Fruit fly (Drosophila melanogaster) whole organism, embryonic: ENCODE results near the gene Ykt6.
A peak's percentile ranks its signal among the peaks of the same experiment; 100 is the strongest.

Source experiments
- Antp ChIP-seq: fragments of 200-800 bp; sonication (Bioruptor generic); optimal IDR thresholded peaks from 3 replicates; lab custom pipeline; 2016; ENCODE audit warnings: missing biosample characterization, missing genetic modification characterization
- Atf6 ChIP-seq: fragments of 200-800 bp; sonication (Bioruptor generic); IDR thresholded peaks from 2 replicates; pipeline ENCODE4 v1.3.6; 2022; ENCODE audit warnings: missing biosample characterization, missing genetic modification characterization
- Bgb ChIP-seq: fragments of 200-800 bp; sonication (Bioruptor generic); IDR thresholded peaks from 2 replicates; pipeline ENCODE4 v1.3.6; 2022; ENCODE audit warnings: missing biosample characterization, missing genetic modification characterization; ENCODE audit not compliant: partially characterized antibody
- CG13775 ChIP-seq: fragments of 200-800 bp; sonication (Bioruptor generic); optimal IDR thresholded peaks from 3 replicates; lab custom pipeline; 2017; ENCODE audit warnings: missing biosample characterization, mild to moderate bottlenecking, missing genetic modification characterization
- CG15011 ChIP-seq: fragments of 200-800 bp; sonication (Bioruptor generic); optimal IDR thresholded peaks from 3 replicates; lab custom pipeline; 2018; ENCODE audit warnings: missing biosample characterization, mild to moderate bottlenecking, missing genetic modification characterization
- CG15479 ChIP-seq: fragments of 200-800 bp; sonication (Bioruptor generic); optimal IDR thresholded peaks from 3 replicates; lab custom pipeline; 2019; ENCODE audit warnings: missing biosample characterization, mild to moderate bottlenecking, missing genetic modification characterization, moderate library complexity
- CG15514 ChIP-seq: fragments of 200-800 bp; sonication (Bioruptor generic); optimal IDR thresholded peaks from 3 replicates; lab custom pipeline; 2017; ENCODE audit warnings: missing biosample characterization, missing genetic modification characterization, mild to moderate bottlenecking, moderate library complexity, missing genetic modification reagents
- CG1792 ChIP-seq: fragments of 200-800 bp; sonication (Bioruptor generic); optimal IDR thresholded peaks from 2 replicates; lab custom pipeline; 2016; ENCODE audit warnings: missing biosample characterization, missing genetic modification characterization
- CG18262 ChIP-seq: fragments of 200-800 bp; optimal IDR thresholded peaks from 3 replicates; lab custom pipeline; 2019; ENCODE audit warnings: missing biosample characterization, mild to moderate bottlenecking, missing genetic modification characterization, moderate library complexity
- CG1832 ChIP-seq: fragments of 200-800 bp; sonication (Bioruptor generic); optimal IDR thresholded peaks from 2 replicates; lab custom pipeline; 2017; ENCODE audit warnings: missing biosample characterization, mild to moderate bottlenecking, missing genetic modification characterization, inconsistent platforms
- CG2202 ChIP-seq: fragments of 200-800 bp; sonication (Bioruptor generic); optimal IDR thresholded peaks from 2 replicates; lab custom pipeline; 2018; ENCODE audit warnings: missing biosample characterization, mild to moderate bottlenecking, missing genetic modification characterization
- CG30431 ChIP-seq: fragments of 200-800 bp; sonication (Bioruptor generic); optimal IDR thresholded peaks from 2 replicates; lab custom pipeline; 2017; ENCODE audit warnings: missing biosample characterization, missing genetic modification characterization
- CG31441 ChIP-seq: fragments of 200-800 bp; sonication (Bioruptor generic); IDR thresholded peaks from 2 replicates; pipeline ENCODE4 v1.3.6; 2022; ENCODE audit warnings: missing biosample characterization, missing genetic modification characterization
- CG32532 ChIP-seq: fragments of 200-800 bp; sonication (Bioruptor generic); IDR thresholded peaks from 2 replicates; pipeline ENCODE4 v1.3.6; 2022; ENCODE audit warnings: missing biosample characterization, missing genetic modification characterization
- CG34376 ChIP-seq: fragments of 200-800 bp; sonication (Bioruptor generic); optimal IDR thresholded peaks from 2 replicates; lab custom pipeline; 2018; ENCODE audit warnings: missing biosample characterization, mild to moderate bottlenecking, missing genetic modification characterization
- CG4328 ChIP-seq: fragments of 200-800 bp; sonication (Bioruptor generic); optimal IDR thresholded peaks from 3 replicates; lab custom pipeline; 2017; ENCODE audit warnings: missing biosample characterization, missing genetic modification reagents, missing genetic modification characterization
- CG6791 ChIP-seq: fragments of 200-800 bp; sonication (Bioruptor generic); IDR thresholded peaks from 3 replicates; pipeline ENCODE4 v1.3.6; 2022; ENCODE audit warnings: missing biosample characterization, missing genetic modification characterization; ENCODE audit not compliant: partially characterized antibody
- CG8290 ChIP-seq, 3 experiments: fragments of 200-800 bp; sonication (Bioruptor generic); optimal IDR thresholded peaks; 2 replicates each; lab custom pipeline; 2016 to 2019; ENCODE audit warnings: missing biosample characterization in 3 of 3, missing genetic modification characterization in 3 of 3, mild to moderate bottlenecking in 2 of 3, moderate library complexity in 1 of 3
- CG9437 ChIP-seq: fragments of 200-800 bp; sonication (Bioruptor generic); optimal IDR thresholded peaks from 2 replicates; lab custom pipeline; 2018; ENCODE audit warnings: missing biosample characterization, mild to moderate bottlenecking, missing genetic modification characterization
- CG9817 ChIP-seq: fragments of 200-800 bp; sonication (Bioruptor generic); optimal IDR thresholded peaks from 2 replicates; lab custom pipeline; 2018; ENCODE audit warnings: missing biosample characterization, mild to moderate bottlenecking, missing genetic modification characterization, moderate library complexity
- CG9932 ChIP-seq: fragments of 200-800 bp; sonication (Bioruptor generic); IDR thresholded peaks from 2 replicates; pipeline ENCODE4 v1.3.6; 2022; ENCODE audit warnings: missing biosample characterization, missing genetic modification characterization
- Dbx ChIP-seq: fragments of 200-800 bp; sonication (Bioruptor generic); IDR thresholded peaks from 3 replicates; pipeline ENCODE4 v1.3.6; 2022; ENCODE audit warnings: missing biosample characterization, missing genetic modification characterization
- Dip3 ChIP-seq: fragments of 200-800 bp; sonication (Bioruptor generic); optimal IDR thresholded peaks from 3 replicates; lab custom pipeline; 2016; ENCODE audit warnings: missing biosample characterization, missing genetic modification characterization
- Doc3 ChIP-seq: fragments of 200-800 bp; sonication (Bioruptor generic); IDR thresholded peaks from 3 replicates; pipeline ENCODE4 v1.3.6; 2022; ENCODE audit warnings: missing biosample characterization, missing genetic modification characterization; ENCODE audit not compliant: partially characterized antibody
- Ets65A ChIP-seq: fragments of 200-800 bp; sonication (Bioruptor generic); peaks from one replicate; lab custom pipeline; 2016; ENCODE audit warnings: missing biosample characterization, missing genetic modification characterization
- HHEX ChIP-seq: fragments of 200-800 bp; sonication (Bioruptor generic); optimal IDR thresholded peaks from 3 replicates; lab custom pipeline; 2017; ENCODE audit warnings: missing biosample characterization, mild to moderate bottlenecking, missing genetic modification characterization, missing genetic modification reagents
- Hand ChIP-seq: fragments of 200-800 bp; sonication (Bioruptor generic); optimal IDR thresholded peaks from 2 replicates; lab custom pipeline; 2017; ENCODE audit warnings: mild to moderate bottlenecking, missing biosample characterization, missing genetic modification reagents, missing genetic modification characterization
- MTF-1 ChIP-seq: fragments of 200-800 bp; sonication (Bioruptor generic); optimal IDR thresholded peaks from 2 replicates; lab custom pipeline; 2018; ENCODE audit warnings: missing biosample characterization, mild to moderate bottlenecking, missing genetic modification characterization, borderline replicate concordance
- Mad ChIP-seq: fragments of 200-800 bp; sonication (Bioruptor generic); optimal IDR thresholded peaks from 2 replicates; lab custom pipeline; 2016; ENCODE audit warnings: missing biosample characterization, missing genetic modification characterization
- Mrtf ChIP-seq: fragments of 200-800 bp; sonication (Bioruptor generic); IDR thresholded peaks from 3 replicates; pipeline ENCODE4 v1.3.6; 2022; ENCODE audit warnings: missing biosample characterization, missing genetic modification characterization
- NC2β ChIP-seq: fragments of 200-800 bp; sonication (Bioruptor generic); optimal IDR thresholded peaks from 2 replicates; lab custom pipeline; 2016; ENCODE audit warnings: missing biosample characterization, missing genetic modification characterization
- Nf-YB ChIP-seq: fragments of 200-800 bp; sonication (Bioruptor generic); optimal IDR thresholded peaks from 3 replicates; lab custom pipeline; 2019; ENCODE audit warnings: missing biosample characterization, mild to moderate bottlenecking, missing genetic modification characterization, moderate library complexity
- Oli ChIP-seq: fragments of 200-800 bp; sonication (Bioruptor generic); optimal IDR thresholded peaks from 2 replicates; lab custom pipeline; 2018; ENCODE audit warnings: missing biosample characterization, mild to moderate bottlenecking, missing genetic modification characterization, moderate library complexity
- Sin3A ChIP-seq: fragments of >200 bp; optimal IDR thresholded peaks from 2 replicates; lab custom pipeline; 2018
- ac ChIP-seq: fragments of 200-800 bp; sonication (Bioruptor generic); optimal IDR thresholded peaks from 3 replicates; lab custom pipeline; 2017; ENCODE audit warnings: missing biosample characterization, mild to moderate bottlenecking, missing genetic modification characterization
- ato ChIP-seq: fragments of 200-800 bp; sonication (Bioruptor generic); IDR thresholded peaks from 2 replicates; pipeline ENCODE4 v1.3.6; 2022; ENCODE audit warnings: missing biosample characterization, missing genetic modification characterization; ENCODE audit not compliant: partially characterized antibody
- bsh ChIP-seq, 2 experiments: fragments of 200-800 bp; sonication (Bioruptor generic); optimal IDR thresholded peaks; 2 replicates each; lab custom pipeline; 2017 to 2018; ENCODE audit warnings: mild to moderate bottlenecking in 2 of 2, missing biosample characterization in 2 of 2, missing genetic modification characterization in 2 of 2, moderate library complexity in 1 of 2
- emc ChIP-seq: fragments of 200-800 bp; sonication (Bioruptor generic); optimal IDR thresholded peaks from 2 replicates; lab custom pipeline; 2016; ENCODE audit warnings: missing biosample characterization, missing genetic modification characterization
- ewg ChIP-seq: fragments of 200-800 bp; sonication (Bioruptor generic); optimal IDR thresholded peaks from 3 replicates; lab custom pipeline; 2017; ENCODE audit warnings: mild to moderate bottlenecking, missing biosample characterization, missing genetic modification reagents, missing genetic modification characterization
- ftz-f1 ChIP-seq: fragments of 200-800 bp; sonication (Bioruptor generic); optimal IDR thresholded peaks from 2 replicates; lab custom pipeline; 2016; ENCODE audit warnings: missing biosample characterization, missing genetic modification characterization
- grn ChIP-seq: fragments of 200-800 bp; sonication (Bioruptor generic); optimal IDR thresholded peaks from 3 replicates; lab custom pipeline; 2017; ENCODE audit warnings: missing biosample characterization, missing genetic modification characterization
- ken ChIP-seq: fragments of 200-800 bp; sonication (Bioruptor generic); IDR thresholded peaks from 3 replicates; pipeline ENCODE4 v1.3.6; 2022; ENCODE audit warnings: missing biosample characterization, missing genetic modification characterization
- odd ChIP-seq: fragments of 200-800 bp; sonication (Bioruptor generic); optimal IDR thresholded peaks from 2 replicates; lab custom pipeline; 2017; ENCODE audit warnings: missing biosample characterization, mild to moderate bottlenecking, missing genetic modification characterization
- p53 ChIP-seq: fragments of 200-800 bp; sonication (Bioruptor generic); optimal IDR thresholded peaks from 2 replicates; lab custom pipeline; 2016; ENCODE audit warnings: missing biosample characterization, missing genetic modification characterization
- pfk ChIP-seq: fragments of 200-800 bp; sonication (Bioruptor generic); optimal IDR thresholded peaks from 2 replicates; lab custom pipeline; 2018; ENCODE audit warnings: missing biosample characterization, mild to moderate bottlenecking, missing genetic modification characterization, moderate library complexity
- pnt ChIP-seq: fragments of 200-800 bp; sonication (Bioruptor generic); optimal IDR thresholded peaks from 3 replicates; lab custom pipeline; 2016; ENCODE audit warnings: missing biosample characterization, missing genetic modification characterization
- seq ChIP-seq: fragments of 200-800 bp; sonication (Bioruptor generic); IDR thresholded peaks from 2 replicates; pipeline ENCODE4 v1.3.6; 2022; ENCODE audit warnings: missing biosample characterization, missing genetic modification characterization

Ykt6 gene

DNA sequence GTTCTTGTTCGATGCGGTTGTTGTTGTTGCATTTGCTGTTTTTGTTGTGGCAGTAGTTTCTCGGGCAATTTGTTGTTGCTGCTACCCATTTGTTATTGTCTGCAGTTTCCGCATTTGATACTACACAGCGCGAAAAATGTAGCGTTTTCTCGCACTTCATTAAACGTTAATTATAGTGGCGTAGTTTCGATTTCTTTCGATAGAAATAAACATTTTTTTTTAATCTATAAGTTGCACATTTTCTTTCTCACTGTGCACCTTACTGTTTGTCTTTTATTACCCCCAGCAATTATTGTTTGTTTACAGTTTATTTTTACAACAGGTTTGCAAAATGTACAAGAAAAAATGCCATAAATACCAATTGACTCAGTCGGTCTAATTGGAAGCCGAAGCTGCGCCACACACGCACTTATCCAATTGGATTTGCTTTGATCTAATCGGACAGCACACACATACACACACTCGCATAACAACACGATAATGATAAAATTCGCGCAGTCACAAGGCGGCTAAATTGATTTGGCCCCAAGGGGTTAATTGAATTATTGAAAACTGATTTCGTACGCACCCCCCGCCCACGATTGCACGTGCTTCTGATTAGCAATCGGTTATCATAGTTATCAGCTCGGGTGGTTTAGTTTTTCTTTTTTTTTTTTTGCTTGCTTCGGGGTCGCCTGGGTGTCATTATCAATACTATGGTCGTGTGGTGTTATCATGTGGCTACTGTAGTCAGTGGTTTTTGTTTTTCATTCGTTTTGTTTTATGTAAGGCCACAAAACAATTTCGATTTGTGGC is 45.7 kb downstream of the Ykt6 start (continued):
- TF ChIP-seq CG9932: no peak
- TF ChIP-seq CG4328: no peak
- TF ChIP-seq Mrtf (GFP tag; lab: Robert Waterston, UW): no peak
- TF ChIP-seq ac: no peak
- TF ChIP-seq CG30431 (GFP tag; lab: Kevin White, UChicago): no peak
- no peak for TF ChIP-seq Dbx (GFP tag; lab: Robert Waterston, UW)
- peak; percentile 86 for TF ChIP-seq grn (GFP tag; lab: Kevin White, UChicago)
- TF ChIP-seq CG15514 (GFP tag; lab: Kevin White, UChicago): no peak
- no peak for TF ChIP-seq NC2β (GFP tag; lab: Kevin White, UChicago)
- no peak for TF ChIP-seq CG2202 (tag; lab: Kevin White, UChicago)
- TF ChIP-seq p53 (GFP tag; lab: Kevin White, UChicago): no peak
- peak; percentile 52 for TF ChIP-seq CG15479
- no peak for TF ChIP-seq CG1832
- TF ChIP-seq Ets65A (GFP tag; lab: Kevin White, UChicago): peak; percentile 37
- no peak for TF ChIP-seq CG13775 (GFP tag; lab: Kevin White, UChicago)
- TF ChIP-seq CG1792 (GFP tag; lab: Kevin White, UChicago): no peak
- TF ChIP-seq Hand (GFP tag; lab: Kevin White, UChicago): no peak
- TF ChIP-seq CG31441 (GFP tag; lab: Robert Waterston, UW): no peak
- peak; percentile 3 for TF ChIP-seq pfk (GFP tag; lab: Kevin White, UChicago)
- TF ChIP-seq CG18262 (tag; lab: Kevin White, UChicago): no peak
- TF ChIP-seq CG34376 (GFP tag; lab: Kevin White, UChicago): peak; percentile 79

DNA sequence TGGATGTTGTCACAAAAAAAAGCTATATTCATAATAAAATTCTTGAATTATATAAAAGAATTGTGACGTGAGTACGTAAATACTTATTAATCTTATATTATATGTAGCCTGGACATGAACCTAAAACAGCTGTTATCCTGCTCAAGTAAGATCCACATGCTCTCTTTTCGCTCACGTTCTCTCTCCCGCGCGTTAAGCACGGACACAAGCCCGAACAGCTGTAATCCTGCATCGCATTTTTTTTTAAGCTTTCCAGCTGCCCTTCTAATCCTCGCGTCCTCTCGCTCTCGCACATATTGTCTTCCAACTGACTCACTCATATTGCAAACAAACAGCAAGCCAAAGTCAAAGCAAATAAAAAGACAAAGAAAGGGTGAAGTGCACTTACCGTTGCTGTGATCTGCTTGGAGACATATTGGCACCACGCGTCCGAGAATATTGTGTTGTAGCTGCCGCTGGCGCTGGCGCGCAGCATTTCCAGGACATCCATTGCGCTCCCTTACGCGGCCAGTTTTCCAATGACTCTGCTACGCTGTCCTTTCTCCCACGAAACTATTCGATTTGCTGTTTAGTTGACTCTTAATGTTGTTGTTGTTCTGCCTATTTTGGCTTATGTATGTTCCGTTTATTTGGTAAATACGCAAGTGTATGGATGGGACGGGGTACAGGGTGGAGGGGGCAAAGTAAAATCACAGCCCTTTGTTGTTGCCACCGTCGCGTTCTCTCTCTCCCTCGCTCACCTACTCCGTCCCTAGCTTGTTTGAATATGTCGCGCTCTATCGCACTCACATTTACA is 47.0 kb downstream of the Ykt6 start:
- TF ChIP-seq ken (no peak), Bgb (peak; percentile 10; the same call in 1 of the 2 replicates), Doc3 (GFP tag; lab: Robert Waterston, UW) (no peak), bsh (GFP tag; optimal IDR thresholded peaks at IDR 0.05; lab: Kevin White, UChicago) (no peak), Nf-YB (no peak), CG9817 (tag; lab: Kevin White, UChicago) (no peak), Mad (no peak), ftz-f1 (GFP tag; lab: Kevin White, UChicago) (no peak), Dip3 (no peak), odd (GFP tag; lab: Kevin White, UChicago) (no peak), ato (GFP tag; lab: Robert Waterston, UW) (no peak), seq (GFP tag; lab: Robert Waterston, UW) (peak; percentile 31; the same call in 1 of the 2 replicates), Atf6 (GFP tag; lab: Robert Waterston, UW) (0 out of 2 replicates have a peak, but pooled peaks have one; percentile 25), ewg (peak; percentile 4), Oli (tag; lab: Kevin White, UChicago) (no peak), MTF-1 (GFP tag; lab: Kevin White, UChicago) (no peak), CG9437 (GFP tag; lab: Kevin White, UChicago) (no peak), HHEX (peak; percentile 21), Antp (GFP tag; lab: Kevin White, UChicago) (no peak), emc (GFP tag; lab: Kevin White, UChicago) (no peak), CG8290 (GFP tag; optimal IDR thresholded peaks at IDR 0.05; lab: Kevin White, UChicago) (no peak), CG8290 (tag; optimal IDR thresholded peaks at IDR 0.05; lab: Kevin White, UChicago) (peak in 1 of 2 experiments; percentile 59), CG15011 (GFP tag; lab: Kevin White, UChicago) (no peak), pnt (GFP tag; lab: Kevin White, UChicago) (no peak), CG6791 (GFP tag; lab: Robert Waterston, UW) (0 out of 3 replicates have a peak, but pooled peaks have one; percentile 16), CG32532 (GFP tag; lab: Robert Waterston, UW) (peak; percentile 28; the same call in 1 of the 2 replicates), Sin3A (lab: Kevin White, UChicago) (no peak)
